Worm (Caenorhabditis elegans) whole organism, mixed stage, embryonic: ENCODE measurements around the gene spp-8.

Experiments used
- bed-3 ChIP-seq: fragments of 200-800 bp; sonication (Bioruptor generic); optimal IDR thresholded peaks from 3 replicates; lab custom pipeline; 2018; ENCODE audit warnings: mild to moderate bottlenecking, missing genetic modification characterization, moderate library complexity, missing compliant biosample characterization
- blmp-1 ChIP-seq: fragments of 150-350 bp; optimal IDR thresholded peaks from 2 replicates; lab custom pipeline; 2014; ENCODE audit warnings: missing biosample characterization, missing genetic modification characterization
- ceh-39 ChIP-seq: fragments of 150-350 bp; optimal IDR thresholded peaks from 2 replicates; lab custom pipeline; 2014; ENCODE audit warnings: missing biosample characterization, missing genetic modification characterization
- ceh-43 ChIP-seq: fragments of 200-800 bp; sonication (Bioruptor generic); optimal IDR thresholded peaks from 2 replicates; lab custom pipeline; 2018; ENCODE audit warnings: mild to moderate bottlenecking, missing genetic modification characterization, moderate library complexity, missing compliant biosample characterization
- ceh-83 ChIP-seq: fragments of 200-800 bp; sonication (Bioruptor generic); optimal IDR thresholded peaks from 2 replicates; lab custom pipeline; 2018; ENCODE audit warnings: mild to moderate bottlenecking, missing genetic modification characterization, missing compliant biosample characterization
- ces-1 ChIP-seq: fragments of 150-350 bp; optimal IDR thresholded peaks from 2 replicates; lab custom pipeline; 2014; ENCODE audit warnings: missing biosample characterization, missing genetic modification reagents, missing genetic modification characterization
- cnd-1 ChIP-seq: fragments of 200-800 bp; sonication (Bioruptor generic); optimal IDR thresholded peaks from 2 replicates; lab custom pipeline; 2018; ENCODE audit warnings: mild to moderate bottlenecking, missing genetic modification characterization, missing compliant biosample characterization
- drap-1 ChIP-seq: fragments of 200-800 bp; sonication (Bioruptor generic); optimal IDR thresholded peaks from 3 replicates; lab custom pipeline; 2018; ENCODE audit warnings: mild to moderate bottlenecking, missing genetic modification characterization, missing compliant biosample characterization
- elt-1 ChIP-seq: sonication (generic microtip); optimal IDR thresholded peaks from 2 replicates; lab custom pipeline; 2017; ENCODE audit warnings: missing genetic modification characterization, mild to moderate bottlenecking, missing compliant biosample characterization, antibody characterized with exemption, moderate library complexity, borderline replicate concordance; ENCODE audit not compliant: insufficient read depth
- flh-1 ChIP-seq: fragments of 200-800 bp; sonication (Bioruptor generic); optimal IDR thresholded peaks from 2 replicates; lab custom pipeline; 2018; ENCODE audit warnings: mild to moderate bottlenecking, missing genetic modification characterization, moderate library complexity, missing compliant biosample characterization
- ham-2 ChIP-seq: fragments of 200-800 bp; sonication (Bioruptor generic); optimal IDR thresholded peaks from 2 replicates; lab custom pipeline; 2018; ENCODE audit warnings: mild to moderate bottlenecking, missing genetic modification characterization, missing compliant biosample characterization
- hlh-1 ChIP-seq: fragments of 150-350 bp; optimal IDR thresholded peaks from 2 replicates; lab custom pipeline; 2014; ENCODE audit warnings: missing biosample characterization, missing genetic modification reagents, missing genetic modification characterization
- lin-13 ChIP-seq: fragments of 150-350 bp; optimal IDR thresholded peaks from 2 replicates; lab custom pipeline; 2014; ENCODE audit warnings: missing biosample characterization, missing genetic modification characterization
- lin-32 ChIP-seq: fragments of 200-800 bp; sonication (Bioruptor generic); optimal IDR thresholded peaks from 2 replicates; lab custom pipeline; 2018; ENCODE audit warnings: mild to moderate bottlenecking, missing genetic modification characterization, missing compliant biosample characterization
- lsy-2 ChIP-seq: fragments of 150-350 bp; optimal IDR thresholded peaks from 2 replicates; lab custom pipeline; 2014; ENCODE audit warnings: missing biosample characterization, missing genetic modification characterization
- mab-5 ChIP-seq: fragments of 150-350 bp; optimal IDR thresholded peaks from 2 replicates; lab custom pipeline; 2014; ENCODE audit warnings: missing biosample characterization, missing genetic modification characterization
- mep-1 ChIP-seq: fragments of 150-350 bp; optimal IDR thresholded peaks from 2 replicates; lab custom pipeline; 2017; ENCODE audit warnings: missing biosample characterization, missing genetic modification reagents, missing genetic modification characterization, inconsistent platforms
- mls-2 ChIP-seq: sonication (generic microtip); optimal IDR thresholded peaks from 2 replicates; lab custom pipeline; 2016; ENCODE audit warnings: mild to moderate bottlenecking, missing genetic modification characterization, moderate library complexity, missing compliant biosample characterization
- nhr-12 ChIP-seq: fragments of 150-350 bp; optimal IDR thresholded peaks from 2 replicates; lab custom pipeline; 2014; ENCODE audit warnings: missing biosample characterization, missing genetic modification characterization
- nhr-237 ChIP-seq: fragments of 150-350 bp; optimal IDR thresholded peaks from 2 replicates; lab custom pipeline; 2014; ENCODE audit warnings: missing biosample characterization, missing genetic modification characterization
- nhr-28 ChIP-seq: fragments of 150-350 bp; optimal IDR thresholded peaks from 2 replicates; lab custom pipeline; 2014; ENCODE audit warnings: missing biosample characterization, missing genetic modification characterization
- pha-4 ChIP-seq: fragments of 150-350 bp; optimal IDR thresholded peaks from 2 replicates; lab custom pipeline; 2018; ENCODE audit warnings: missing biosample characterization, missing genetic modification reagents, missing genetic modification characterization
- sem-2 ChIP-seq: fragments of 200-800 bp; sonication (Bioruptor generic); optimal IDR thresholded peaks from 2 replicates; lab custom pipeline; 2018; ENCODE audit warnings: mild to moderate bottlenecking, missing genetic modification characterization, missing compliant biosample characterization
- snpc-4 ChIP-seq: fragments of 150-350 bp; optimal IDR thresholded peaks from 2 replicates; lab custom pipeline; 2014; ENCODE audit warnings: missing biosample characterization, missing genetic modification characterization
- sptf-1 ChIP-seq: sonication (generic microtip); optimal IDR thresholded peaks from 2 replicates; lab custom pipeline; 2017; ENCODE audit warnings: mild to moderate bottlenecking, missing genetic modification characterization, moderate library complexity, missing compliant biosample characterization
- tbx-8 ChIP-seq: fragments of 200-800 bp; sonication (Bioruptor generic); optimal IDR thresholded peaks from 2 replicates; lab custom pipeline; 2018; ENCODE audit warnings: mild to moderate bottlenecking, missing genetic modification characterization, moderate library complexity, missing compliant biosample characterization
- unc-120 ChIP-seq: sonication (generic microtip); optimal IDR thresholded peaks from 2 replicates; lab custom pipeline; 2017; ENCODE audit warnings: missing genetic modification characterization, missing compliant biosample characterization; ENCODE audit not compliant: poor library complexity, severe bottlenecking
- unc-62 ChIP-seq: fragments of 150-350 bp; optimal IDR thresholded peaks from 2 replicates; lab custom pipeline; 2014; ENCODE audit warnings: missing biosample characterization, missing genetic modification reagents, missing genetic modification characterization
- zip-8 ChIP-seq: fragments of 150-350 bp; optimal IDR thresholded peaks from 2 replicates; lab custom pipeline; 2014; ENCODE audit warnings: missing biosample characterization, missing genetic modification characterization

Gene spp-8

ce11 chrIV:8464187-8464586, 17.3 kb upstream of the spp-8 start:
- TF ChIP-seq ceh-39 (tag; lab: Kevin White, UChicago): no peak
- TF ChIP-seq cnd-1 (tag; lab: Kevin White, UChicago): no peak
- no peak for TF ChIP-seq flh-1
- TF ChIP-seq hlh-1: no peak
- no peak for TF ChIP-seq sem-2 (GFP tag; lab: Kevin White, UChicago)
- no peak for TF ChIP-seq drap-1
- no peak for TF ChIP-seq lin-32 (GFP tag; lab: Kevin White, UChicago)
- TF ChIP-seq mep-1 (tag; lab: Kevin White, UChicago): no peak
- no peak for TF ChIP-seq nhr-237 (tag; lab: Kevin White, UChicago)
- TF ChIP-seq mls-2 (tag; lab: Kevin White, UChicago): no peak
- no peak for TF ChIP-seq unc-62 (GFP tag; lab: Kevin White, UChicago)
- no peak for TF ChIP-seq pha-4
- TF ChIP-seq blmp-1 (tag; lab: Kevin White, UChicago): no peak
- TF ChIP-seq snpc-4: no peak
- TF ChIP-seq ceh-83 (GFP tag; lab: Kevin White, UChicago): no peak
- no peak for TF ChIP-seq ceh-43 (GFP tag; lab: Kevin White, UChicago)
- TF ChIP-seq nhr-28 (tag; lab: Kevin White, UChicago): no peak
- no peak for TF ChIP-seq sptf-1 (tag; lab: Kevin White, UChicago)

ce11 chrIV:8472493-8472892, 9.0 kb upstream of the spp-8 start, which contains the start of gene oat-1:
oat-1 (minus strand) TSS chrIV:8472593.
- TF ChIP-seq lin-13 (tag; lab: Kevin White, UChicago): no peak
- TF ChIP-seq ham-2 (GFP tag; lab: Kevin White, UChicago): no peak
- TF ChIP-seq drap-1: no peak
- TF ChIP-seq mep-1 (tag; lab: Kevin White, UChicago): no peak
- TF ChIP-seq cnd-1 (tag; lab: Kevin White, UChicago): no peak
- TF ChIP-seq pha-4: no peak
- no peak for TF ChIP-seq zip-8

- no peak for TF ChIP-seq elt-1
- TF ChIP-seq nhr-237 (tag; lab: Kevin White, UChicago): no peak
- no peak for TF ChIP-seq unc-120 (tag; lab: Kevin White, UChicago)
- TF ChIP-seq lin-13 (tag; lab: Kevin White, UChicago): no peak
- no peak for TF ChIP-seq nhr-12 (tag; lab: Kevin White, UChicago)
- no peak for TF ChIP-seq bed-3 (GFP tag; lab: Kevin White, UChicago)
- no peak for TF ChIP-seq ceh-43 (GFP tag; lab: Kevin White, UChicago)
- no peak for TF ChIP-seq unc-62 (GFP tag; lab: Kevin White, UChicago)
- TF ChIP-seq ces-1 (GFP tag; lab: Kevin White, UChicago): no peak
- no peak for TF ChIP-seq hlh-1
Observed at ce11 chrIV:8473756-8474155, 7.7 kb upstream of the spp-8 start, which contains the start of gene C28C12.11. C28C12.11 (plus strand) TSS chrIV:8474056.

ce11 chrIV:8475030-8475679, 6.3 kb upstream of the spp-8 start:
- TF ChIP-seq pha-4: no peak
- TF ChIP-seq nhr-12 (tag; lab: Kevin White, UChicago): no peak
- no peak for TF ChIP-seq elt-1
- TF ChIP-seq lsy-2 (tag; lab: Kevin White, UChicago): no peak
- TF ChIP-seq ces-1 (GFP tag; lab: Kevin White, UChicago): no peak
- no peak for TF ChIP-seq unc-120 (tag; lab: Kevin White, UChicago)

ce11 chrIV:8476166-8476565, 5.3 kb upstream of the spp-8 start:
- no peak for TF ChIP-seq unc-120 (tag; lab: Kevin White, UChicago)
- peak; percentile 79 for TF ChIP-seq hlh-1
- TF ChIP-seq mab-5: no peak
- TF ChIP-seq ceh-39 (tag; lab: Kevin White, UChicago): no peak
- TF ChIP-seq sptf-1 (tag; lab: Kevin White, UChicago): no peak

- no peak for TF ChIP-seq mep-1 (tag; lab: Kevin White, UChicago)
- TF ChIP-seq ham-2 (GFP tag; lab: Kevin White, UChicago): no peak
- no peak for TF ChIP-seq nhr-237 (tag; lab: Kevin White, UChicago)
- TF ChIP-seq flh-1: no peak
- TF ChIP-seq pha-4: no peak
- TF ChIP-seq lsy-2 (tag; lab: Kevin White, UChicago): no peak
- TF ChIP-seq sem-2 (GFP tag; lab: Kevin White, UChicago): no peak
- no peak for TF ChIP-seq ces-1 (GFP tag; lab: Kevin White, UChicago)
- no peak for TF ChIP-seq ceh-83 (GFP tag; lab: Kevin White, UChicago)
- no peak for TF ChIP-seq tbx-8
Observed at ce11 chrIV:8476880-8477279, 4.6 kb upstream of the spp-8 start, which contains the start of gene spp-10. spp-10 (plus strand) TSS chrIV:8477180.
